Worm (Caenorhabditis elegans) whole organism, young adult: Measurements from ENCODE around the gene C17H12.3.

ENCODE experiments used
- B0336.3 ChIP-seq: fragments of 200-800 bp; sonication (Bioruptor generic); IDR thresholded peaks from 2 replicates; pipeline ENCODE4 v1.3.6; 2022; ENCODE audit warnings: missing genetic modification characterization, missing compliant biosample characterization
- F10E7.11 ChIP-seq: sonication (generic microtip); optimal IDR thresholded peaks from 2 replicates; lab custom pipeline; 2017; ENCODE audit warnings: mild to moderate bottlenecking, missing genetic modification characterization, moderate library complexity, missing compliant biosample characterization
- F23B12.7 ChIP-seq: sonication (generic microtip); optimal IDR thresholded peaks from 2 replicates; lab custom pipeline; 2017; ENCODE audit warnings: missing genetic modification characterization, mild to moderate bottlenecking, missing compliant biosample characterization, antibody characterized with exemption, moderate library complexity; ENCODE audit not compliant: insufficient read depth
- F33H1.4 ChIP-seq: fragments of 200-800 bp; sonication (Bioruptor generic); IDR thresholded peaks from 2 replicates; pipeline ENCODE4 v1.3.6; 2022; ENCODE audit warnings: missing genetic modification reagents, missing genetic modification characterization, missing compliant biosample characterization
- F37B4.10 ChIP-seq: fragments of 200-800 bp; sonication (Bioruptor generic); IDR thresholded peaks from 2 replicates; pipeline ENCODE4 v1.3.6; 2022; ENCODE audit warnings: missing genetic modification characterization, missing compliant biosample characterization
- F49E8.2 ChIP-seq: sonication (generic microtip); optimal IDR thresholded peaks from 3 replicates; lab custom pipeline; 2017; ENCODE audit warnings: missing genetic modification characterization, mild to moderate bottlenecking, missing compliant biosample characterization, antibody characterized with exemption, moderate library complexity; ENCODE audit not compliant: insufficient read depth
- K11D2.4 ChIP-seq: fragments of 200-800 bp; sonication (Bioruptor generic); IDR thresholded peaks from 2 replicates; pipeline ENCODE4 v1.3.6; 2022; ENCODE audit warnings: missing genetic modification reagents, missing genetic modification characterization, missing compliant biosample characterization
- K12H6.12 ChIP-seq: fragments of 200-800 bp; sonication (Bioruptor generic); optimal IDR thresholded peaks from 2 replicates; lab custom pipeline; 2018; ENCODE audit warnings: mild to moderate bottlenecking, missing genetic modification characterization, missing compliant biosample characterization
- Y53F4B.3 ChIP-seq: fragments of 200-800 bp; sonication (Bioruptor generic); IDR thresholded peaks from 2 replicates; pipeline ENCODE4 v1.3.6; 2022; ENCODE audit warnings: missing genetic modification reagents, missing genetic modification characterization, missing compliant biosample characterization
- Y53G8AR.9 ChIP-seq: fragments of 200-800 bp; sonication (Bioruptor generic); conservative IDR thresholded peaks from 2 replicates; pipeline ENCODE4 v1.3.6; 2022; ENCODE audit warnings: missing genetic modification reagents, missing genetic modification characterization, missing compliant biosample characterization
- Y67H2A.10 ChIP-seq: fragments of 200-800 bp; sonication (Bioruptor generic); conservative IDR thresholded peaks from 2 replicates; pipeline ENCODE4 v1.3.6; 2022; ENCODE audit warnings: missing genetic modification reagents, missing genetic modification characterization, missing compliant biosample characterization
- ama-1 ChIP-seq, 3 experiments: fragments of 150-350 bp in 1 of 3; sonication (generic microtip) in 2 of 3; optimal IDR thresholded peaks; 2 replicates each; lab custom pipeline; 2014 to 2018; ENCODE audit warnings: missing biosample characterization in 2 of 3, missing genetic modification characterization in 2 of 3, missing genetic modification reagents in 2 of 3
- aptf-3 ChIP-seq: fragments of 200-800 bp; sonication (Bioruptor generic); IDR thresholded peaks from 2 replicates; pipeline ENCODE4 v1.3.6; 2022; ENCODE audit warnings: missing genetic modification characterization, missing compliant biosample characterization
- atf-7 ChIP-seq: sonication (generic microtip); optimal IDR thresholded peaks from 2 replicates; lab custom pipeline; 2017; ENCODE audit warnings: mild to moderate bottlenecking, missing genetic modification characterization, missing compliant biosample characterization
- cebp-1 ChIP-seq, 2 experiments: fragments of 200-800 bp in 1 of 2; sonication (Bioruptor generic) in 1 of 2; sonication (generic microtip) in 1 of 2; IDR thresholded peaks in 1 of 2; optimal IDR thresholded peaks in 1 of 2; 2 replicates each; pipeline versions ENCODE4 v1.3.6 to Lab custom; 2017 to 2022; ENCODE audit warnings: missing compliant biosample characterization in 2 of 2, missing genetic modification characterization in 2 of 2, mild to moderate bottlenecking in 1 of 2, missing genetic modification reagents in 1 of 2, moderate library complexity in 1 of 2
- cebp-2 ChIP-seq: fragments of 200-800 bp; sonication (Bioruptor generic); IDR thresholded peaks from 2 replicates; pipeline ENCODE4 v1.3.6; 2022; ENCODE audit warnings: missing genetic modification characterization, missing compliant biosample characterization
- ceh-27 ChIP-seq: fragments of 200-800 bp; sonication (Bioruptor generic); optimal IDR thresholded peaks from 2 replicates; lab custom pipeline; 2018; ENCODE audit warnings: mild to moderate bottlenecking, missing genetic modification characterization, moderate library complexity, missing compliant biosample characterization
- egl-18 ChIP-seq: fragments of 200-800 bp; sonication (Bioruptor generic); IDR thresholded peaks from 2 replicates; pipeline ENCODE4 v1.3.6; 2022; ENCODE audit warnings: missing genetic modification reagents, missing genetic modification characterization, missing compliant biosample characterization
- egl-44 ChIP-seq: fragments of 200-800 bp; sonication (Bioruptor generic); IDR thresholded peaks from 2 replicates; pipeline ENCODE4 v1.3.6; 2022; ENCODE audit warnings: missing genetic modification reagents, missing genetic modification characterization, missing compliant biosample characterization
- egrh-3 ChIP-seq: fragments of 200-800 bp; sonication (Bioruptor generic); IDR thresholded peaks from 2 replicates; pipeline ENCODE4 v1.3.6; 2022; ENCODE audit warnings: missing genetic modification reagents, missing genetic modification characterization, missing compliant biosample characterization
- fkh-3 ChIP-seq: sonication (generic microtip); optimal IDR thresholded peaks from 2 replicates; lab custom pipeline; 2016; ENCODE audit warnings: mild to moderate bottlenecking, missing genetic modification characterization, missing compliant biosample characterization
- him-1 ChIP-seq: sonication (generic microtip); optimal IDR thresholded peaks from 2 replicates; lab custom pipeline; 2016; ENCODE audit warnings: missing genotype, missing genetic modification reagents, missing genetic modification characterization, missing compliant biosample characterization
- hmg-1.2 ChIP-seq: fragments of 200-800 bp; sonication (Bioruptor generic); IDR thresholded peaks from 2 replicates; pipeline ENCODE4 v1.3.6; 2022; ENCODE audit warnings: missing genetic modification reagents, missing genetic modification characterization, missing compliant biosample characterization
- hrde-1 ChIP-seq: sonication (generic microtip); optimal IDR thresholded peaks from 2 replicates; lab custom pipeline; 2016; ENCODE audit warnings: missing genetic modification characterization, mild to moderate bottlenecking, missing compliant biosample characterization, moderate library complexity, missing genotype, missing genetic modification reagents, borderline replicate concordance
- hsf-1 ChIP-seq: fragments of 200-800 bp; sonication (Bioruptor generic); IDR thresholded peaks from 2 replicates; pipeline ENCODE4 v1.3.6; 2022; ENCODE audit warnings: missing genetic modification reagents, missing genetic modification characterization, missing compliant biosample characterization
- lin-26 ChIP-seq: fragments of 200-800 bp; sonication (Bioruptor generic); IDR thresholded peaks from 2 replicates; pipeline ENCODE4 v1.3.6; 2022; ENCODE audit warnings: missing genetic modification reagents, missing genetic modification characterization, missing compliant biosample characterization
- madf-6 ChIP-seq: fragments of 200-800 bp; sonication (Bioruptor generic); IDR thresholded peaks from 2 replicates; pipeline ENCODE4 v1.3.6; 2022; ENCODE audit warnings: missing genetic modification reagents, missing genetic modification characterization, missing compliant biosample characterization
- nhr-179 ChIP-seq: sonication (generic microtip); optimal IDR thresholded peaks from 2 replicates; lab custom pipeline; 2016; ENCODE audit warnings: mild to moderate bottlenecking, missing genetic modification characterization, missing compliant biosample characterization
- rcor-1 ChIP-seq: fragments of 200-800 bp; sonication (Bioruptor generic); IDR thresholded peaks from 2 replicates; pipeline ENCODE4 v1.3.6; 2022; ENCODE audit warnings: missing genetic modification reagents, missing genetic modification characterization, missing compliant biosample characterization
- rpc-1 ChIP-seq, 2 experiments: fragments of 150-350 bp in 1 of 2; sonication (generic microtip) in 1 of 2; optimal IDR thresholded peaks; 2 replicates each; lab custom pipeline; 2014 to 2018; ENCODE audit warnings: missing biosample characterization in 1 of 2, missing genetic modification characterization in 1 of 2, missing genetic modification reagents in 1 of 2, missing genotype in 1 of 2
- snpc-1.1 ChIP-seq: sonication (generic microtip); optimal IDR thresholded peaks from 2 replicates; lab custom pipeline; 2017; ENCODE audit warnings: missing genetic modification characterization, mild to moderate bottlenecking, missing compliant biosample characterization, antibody characterized with exemption, moderate library complexity, missing genotype, missing genetic modification reagents; ENCODE audit not compliant: insufficient read depth
- snpc-3.4 ChIP-seq: sonication (generic microtip); optimal IDR thresholded peaks from 2 replicates; lab custom pipeline; 2017; ENCODE audit warnings: missing genetic modification characterization, mild to moderate bottlenecking, missing compliant biosample characterization, antibody characterized with exemption, moderate library complexity, missing genotype, missing genetic modification reagents
- snpc-4 ChIP-seq, 5 experiments: fragments of 150-350 bp in 1 of 5; sonication (generic microtip) in 4 of 5; optimal IDR thresholded peaks; 2 replicates each; lab custom pipeline; 2014 to 2018; ENCODE audit warnings: missing genetic modification characterization in 5 of 5, missing biosample characterization in 3 of 5, antibody characterized with exemption in 2 of 5, mild to moderate bottlenecking in 2 of 5, missing compliant biosample characterization in 2 of 5, missing genotype in 2 of 5, moderate library complexity in 2 of 5, missing genetic modification reagents in 1 of 5
- unc-62 ChIP-seq: fragments of 150-350 bp; optimal IDR thresholded peaks from 2 replicates; lab custom pipeline; 2014; ENCODE audit warnings: missing biosample characterization, missing genetic modification reagents, missing genetic modification characterization
- xnd-1 ChIP-seq: sonication (generic microtip); optimal IDR thresholded peaks from 2 replicates; lab custom pipeline; 2016; ENCODE audit warnings: missing genotype, missing genetic modification reagents, missing genetic modification characterization, missing compliant biosample characterization
- ztf-18 ChIP-seq: sonication (generic microtip); optimal IDR thresholded peaks from 2 replicates; lab custom pipeline; 2016; ENCODE audit warnings: missing genotype, mild to moderate bottlenecking, missing genetic modification characterization, missing compliant biosample characterization
- ztf-22 ChIP-seq: fragments of 200-800 bp; sonication (Bioruptor generic); optimal IDR thresholded peaks from 2 replicates; lab custom pipeline; 2018; ENCODE audit warnings: mild to moderate bottlenecking, missing genetic modification characterization, moderate library complexity, missing compliant biosample characterization
- ztf-26 ChIP-seq: sonication (generic microtip); optimal IDR thresholded peaks from 2 replicates; lab custom pipeline; 2017; ENCODE audit warnings: missing genetic modification characterization, missing compliant biosample characterization
- ztf-6 ChIP-seq: fragments of 200-800 bp; sonication (Bioruptor generic); IDR thresholded peaks from 2 replicates; pipeline ENCODE4 v1.3.6; 2022; ENCODE audit warnings: missing genetic modification reagents, missing genetic modification characterization, missing compliant biosample characterization

C17H12.3 gene

ce11 chrIV:6767240-6767639 lies 28.2 kb downstream of the C17H12.3 start (continued):
- TF ChIP-seq snpc-3.4 (tag; lab: Kevin White, UChicago) (no peak), ztf-18 (tag; lab: Kevin White, UChicago) (no peak), Y53G8AR.9 (GFP tag; lab: Robert Waterston, UW) (no peak), hmg-1.2 (GFP tag; lab: Robert Waterston, UW) (peak; percentile 90), K12H6.12 (tag; lab: Kevin White, UChicago) (peak; percentile 24), ztf-26 (tag; lab: Kevin White, UChicago) (no peak)

ce11 chrIV:6762416-6762815 lies 33.0 kb downstream of the C17H12.3 start, which contains the start of gene spd-3:
TSS of gene spd-3 (plus strand) at chrIV:6762716.
- TF ChIP-seq snpc-3.4 (tag; lab: Kevin White, UChicago) (peak; percentile 12), snpc-4 (GFP tag; optimal IDR thresholded peaks at IDR 0.05; lab: Kevin White, UChicago) (no peak), snpc-4 (tag; optimal IDR thresholded peaks at IDR 0.05; lab: Kevin White, UChicago) (peak in 1 of 4 experiments; percentile 40), hsf-1 (GFP tag; lab: Robert Waterston, UW) (no peak)

ce11 chrIV:6757614-6758013 lies 37.8 kb downstream of the C17H12.3 start:
- TF ChIP-seq rcor-1 (GFP tag; lab: Robert Waterston, UW) = no peak
- no peak for TF ChIP-seq F10E7.11 (tag; lab: Kevin White, UChicago)
- TF ChIP-seq xnd-1 (tag; lab: Kevin White, UChicago) = no peak
- TF ChIP-seq aptf-3 (GFP tag; lab: Robert Waterston, UW) = no peak
- no peak for TF ChIP-seq rpc-1 (optimal IDR thresholded peaks at IDR 0.05; lab: Kevin White, UChicago)
- no peak for TF ChIP-seq rpc-1 (tag; optimal IDR thresholded peaks at IDR 0.05; lab: Kevin White, UChicago)
- no peak for TF ChIP-seq hrde-1 (tag; lab: Kevin White, UChicago)
- no peak for TF ChIP-seq egl-44
- TF ChIP-seq hsf-1 (GFP tag; lab: Robert Waterston, UW) = no peak
- no peak for TF ChIP-seq lin-26
- TF ChIP-seq egl-18 (GFP tag; lab: Robert Waterston, UW) = no peak
- TF ChIP-seq nhr-179 (tag; lab: Kevin White, UChicago) = no peak
- no peak for TF ChIP-seq snpc-1.1 (tag; lab: Kevin White, UChicago)
- TF ChIP-seq F49E8.2 (tag; lab: Kevin White, UChicago) = no peak
- no peak for TF ChIP-seq ztf-26 (tag; lab: Kevin White, UChicago)
- TF ChIP-seq egrh-3 (GFP tag; lab: Robert Waterston, UW) = no peak
- TF ChIP-seq K11D2.4 (GFP tag; lab: Robert Waterston, UW) = no peak
- no peak for TF ChIP-seq F33H1.4
- no peak for TF ChIP-seq Y67H2A.10 (GFP tag; lab: Robert Waterston, UW)

ce11 chrIV:6757011-6757410 lies 38.4 kb downstream of the C17H12.3 start, which contains the start of gene usp-4:
TSS of gene usp-4 (plus strand) at chrIV:6757311.
- TF ChIP-seq F23B12.7 (tag; lab: Kevin White, UChicago) (no peak), ztf-22 (GFP tag; lab: Kevin White, UChicago) (no peak)

- TF ChIP-seq ztf-26 (tag; lab: Kevin White, UChicago) (no peak), ztf-6 (GFP tag; lab: Robert Waterston, UW) (no peak), madf-6 (GFP tag; lab: Robert Waterston, UW) (peak; percentile 99), cebp-1 (GFP tag; IDR thresholded peaks at IDR 0.05; lab: Robert Waterston, UW) (peak; percentile 92), cebp-1 (tag; optimal IDR thresholded peaks at IDR 0.05; lab: Kevin White, UChicago) (peak; percentile 98), him-1 (tag; lab: Kevin White, UChicago) (peak; percentile 59), unc-62 (GFP tag; lab: Kevin White, UChicago) (no peak), F37B4.10 (GFP tag; lab: Robert Waterston, UW) (no peak), fkh-3 (tag; lab: Kevin White, UChicago) (no peak), B0336.3 (peak; percentile 98), Y53F4B.3 (no peak; the same call in 1 of the 2 replicates), F49E8.2 (tag; lab: Kevin White, UChicago) (peak; percentile 80), ceh-27 (GFP tag; lab: Kevin White, UChicago) (peak; percentile 79), atf-7 (tag; lab: Kevin White, UChicago) (peak; percentile 66), ama-1 (optimal IDR thresholded peaks at IDR 0.05; lab: Kevin White, UChicago) (no peak), ama-1 (GFP tag; optimal IDR thresholded peaks at IDR 0.05; lab: Kevin White, UChicago) (peak in 1 of 2 experiments; percentile 39), cebp-2 (GFP tag; lab: Robert Waterston, UW) (0 out of 2 replicates have a peak, but pooled peaks have one; percentile 45)
Observed at ce11 chrIV:6756374-6756773, 39.1 kb downstream of the C17H12.3 start.
